Worm (Caenorhabditis elegans) whole organism, L4 larva: ENCODE results near the gene shl-1.
A peak's percentile ranks its signal among the peaks of the same experiment; 100 is the strongest.

ENCODE experiments used
- D1046.2 ChIP-seq: fragments of 200-800 bp; sonication (Bioruptor generic); IDR thresholded peaks from 2 replicates; pipeline ENCODE4 v1.3.6; 2022; ENCODE audit warnings: missing genetic modification characterization, missing compliant biosample characterization
- F10B5.3 ChIP-seq: sonication (generic microtip); optimal IDR thresholded peaks from 2 replicates; lab custom pipeline; 2016; ENCODE audit warnings: mild to moderate bottlenecking, missing genetic modification characterization, missing compliant biosample characterization
- Y5F2A.4 ChIP-seq: fragments of 200-800 bp; sonication (Bioruptor generic); optimal IDR thresholded peaks from 2 replicates; lab custom pipeline; 2018; ENCODE audit warnings: mild to moderate bottlenecking, missing genetic modification characterization, missing compliant biosample characterization
- ZK337.2 ChIP-seq: fragments of 200-800 bp; sonication (Bioruptor generic); IDR thresholded peaks from 2 replicates; pipeline ENCODE4 v1.3.6; 2022; ENCODE audit warnings: missing genetic modification reagents, missing genetic modification characterization, missing compliant biosample characterization
- ama-1 ChIP-seq: fragments of 150-350 bp; optimal IDR thresholded peaks from 2 replicates; lab custom pipeline; 2014; ENCODE audit warnings: inconsistent platforms, mixed read lengths
- arid-1 ChIP-seq: fragments of 200-800 bp; sonication (Bioruptor generic); conservative IDR thresholded peaks from 2 replicates; pipeline ENCODE4 v1.3.6; 2022; ENCODE audit warnings: missing genetic modification reagents, missing genetic modification characterization, missing compliant biosample characterization
- attf-4 ChIP-seq: sonication (generic microtip); optimal IDR thresholded peaks from 3 replicates; lab custom pipeline; 2017; ENCODE audit warnings: missing biosample characterization, missing genetic modification characterization
- ceh-20 ChIP-seq: fragments of 200-800 bp; sonication (Bioruptor generic); IDR thresholded peaks from 2 replicates; pipeline ENCODE4 v1.3.6; 2022; ENCODE audit warnings: missing genetic modification reagents, missing genetic modification characterization, missing compliant biosample characterization
- ceh-62 ChIP-seq: sonication (generic microtip); optimal IDR thresholded peaks from 2 replicates; lab custom pipeline; 2017; ENCODE audit warnings: missing biosample characterization, missing genetic modification characterization
- ces-1 ChIP-seq: fragments of 150-350 bp; sonication (generic microtip); optimal IDR thresholded peaks from 4 replicates; lab custom pipeline; 2014; ENCODE audit warnings: missing biosample characterization, missing genetic modification reagents, missing genetic modification characterization
- daf-12 ChIP-seq: fragments of 150-350 bp; optimal IDR thresholded peaks from 2 replicates; lab custom pipeline; 2014; ENCODE audit warnings: missing biosample characterization, missing genetic modification reagents, missing genetic modification characterization
- daf-16 ChIP-seq, 3 experiments: sonication (generic microtip); optimal IDR thresholded peaks; 2 replicates each; lab custom pipeline; 2016 to 2017; ENCODE audit warnings: missing genetic modification characterization in 3 of 3, missing genetic modification reagents in 3 of 3, mild to moderate bottlenecking in 2 of 3, missing compliant biosample characterization in 2 of 3, missing biosample characterization in 1 of 3, moderate library complexity in 1 of 3
- daf-19 ChIP-seq: fragments of 200-800 bp; sonication (Bioruptor generic); conservative IDR thresholded peaks from 2 replicates; pipeline ENCODE4 v1.3.6; 2022; ENCODE audit warnings: missing genetic modification characterization, missing compliant biosample characterization
- daf-8 ChIP-seq: fragments of 200-800 bp; sonication (Bioruptor generic); IDR thresholded peaks from 2 replicates; pipeline ENCODE4 v1.3.6; 2022; ENCODE audit warnings: missing genetic modification characterization, missing compliant biosample characterization
- dmd-9 ChIP-seq: fragments of 200-800 bp; sonication (Bioruptor generic); IDR thresholded peaks from 2 replicates; pipeline ENCODE4 v1.3.6; 2022; ENCODE audit warnings: missing genetic modification reagents, missing genetic modification characterization, missing compliant biosample characterization
- dpl-1 ChIP-seq: fragments of 150-350 bp; optimal IDR thresholded peaks from 2 replicates; lab custom pipeline; 2014; ENCODE audit warnings: missing biosample characterization, missing genetic modification reagents, missing genetic modification characterization
- dve-1 ChIP-seq: sonication (generic microtip); optimal IDR thresholded peaks from 2 replicates; lab custom pipeline; 2017; ENCODE audit warnings: antibody characterized with exemption, mild to moderate bottlenecking, missing genetic modification characterization, missing compliant biosample characterization; ENCODE audit not compliant: insufficient read depth
- fos-1 ChIP-seq: fragments of 150-350 bp; optimal IDR thresholded peaks from 2 replicates; lab custom pipeline; 2014; ENCODE audit warnings: missing biosample characterization, missing genetic modification characterization
- lim-7 ChIP-seq: fragments of 200-800 bp; sonication (Bioruptor generic); IDR thresholded peaks from 2 replicates; pipeline ENCODE4 v1.3.6; 2022; ENCODE audit warnings: missing genetic modification characterization, missing compliant biosample characterization
- lsy-2 ChIP-seq, 2 experiments: fragments of 150-350 bp in 1 of 2; sonication (generic microtip) in 1 of 2; optimal IDR thresholded peaks; 2 replicates each; lab custom pipeline; 2014 to 2017; ENCODE audit warnings: missing biosample characterization in 2 of 2, missing genetic modification characterization in 2 of 2
- mdt-29 ChIP-seq: fragments of 200-800 bp; sonication (Bioruptor generic); IDR thresholded peaks from 2 replicates; pipeline ENCODE4 v1.3.6; 2022; ENCODE audit warnings: missing genetic modification reagents, missing genetic modification characterization, missing compliant biosample characterization
- mep-1 ChIP-seq: fragments of 150-350 bp; sonication (generic microtip); optimal IDR thresholded peaks from 3 replicates; lab custom pipeline; 2014; ENCODE audit warnings: missing biosample characterization, missing genetic modification characterization
- mxl-2 ChIP-seq: fragments of 200-800 bp; sonication (Bioruptor generic); conservative IDR thresholded peaks from 2 replicates; pipeline ENCODE4 v1.3.6; 2022; ENCODE audit warnings: missing genetic modification reagents, missing genetic modification characterization, missing compliant biosample characterization
- nhr-28 ChIP-seq: fragments of 150-350 bp; optimal IDR thresholded peaks from 2 replicates; lab custom pipeline; 2014; ENCODE audit warnings: missing biosample characterization, missing genetic modification characterization
- nhr-77 ChIP-seq: fragments of 150-350 bp; optimal IDR thresholded peaks from 2 replicates; lab custom pipeline; 2014; ENCODE audit warnings: missing biosample characterization, missing genetic modification characterization
- php-3 ChIP-seq: fragments of 200-800 bp; sonication (Bioruptor generic); IDR thresholded peaks from 2 replicates; pipeline ENCODE4 v1.3.6; 2022; ENCODE audit warnings: missing genetic modification reagents, missing genetic modification characterization, missing compliant biosample characterization
- pqm-1 ChIP-seq: sonication (generic microtip); optimal IDR thresholded peaks from 2 replicates; lab custom pipeline; 2017; ENCODE audit warnings: missing biosample characterization, missing genetic modification characterization
- rbr-2 ChIP-seq: sonication (generic microtip); optimal IDR thresholded peaks from 2 replicates; lab custom pipeline; 2016; ENCODE audit warnings: missing genotype, missing genetic modification characterization, missing compliant biosample characterization
- sdz-12 ChIP-seq: fragments of 200-800 bp; sonication (Bioruptor generic); optimal IDR thresholded peaks from 2 replicates; lab custom pipeline; 2018; ENCODE audit warnings: mild to moderate bottlenecking, missing genetic modification characterization, missing compliant biosample characterization
- snpc-1.2 ChIP-seq: fragments of 200-800 bp; sonication (Bioruptor generic); IDR thresholded peaks from 2 replicates; pipeline ENCODE4 v1.3.6; 2022; ENCODE audit warnings: missing genetic modification reagents, missing genetic modification characterization, missing compliant biosample characterization
- unc-39 ChIP-seq: sonication (generic microtip); optimal IDR thresholded peaks from 2 replicates; lab custom pipeline; 2017; ENCODE audit warnings: missing biosample characterization, missing genetic modification characterization
- zag-1 ChIP-seq: fragments of 150-350 bp; optimal IDR thresholded peaks from 2 replicates; lab custom pipeline; 2014; ENCODE audit warnings: missing biosample characterization, missing genetic modification characterization
- zip-2 ChIP-seq: fragments of 150-350 bp; optimal IDR thresholded peaks from 2 replicates; lab custom pipeline; 2014; ENCODE audit warnings: missing biosample characterization, missing genetic modification characterization

shl-1 gene

ce11 chrIV:6366032-6366431 lies 17.8 kb downstream of the shl-1 start:
- TF ChIP-seq ces-1 (GFP tag; lab: Kevin White, UChicago) (peak; percentile 61), unc-39 (tag; lab: Kevin White, UChicago) (no peak), daf-8 (GFP tag; lab: Robert Waterston, UW) (no peak), ceh-62 (tag; lab: Kevin White, UChicago) (no peak)

ce11 chrIV:6365045-6365444 lies 18.8 kb downstream of the shl-1 start, which contains the start of gene Y73B6BL.270:
Gene Y73B6BL.270 (plus strand): TSS chrIV:6365345.
- TF ChIP-seq mxl-2 (no peak), daf-8 (GFP tag; lab: Robert Waterston, UW) (no peak), attf-4 (tag; lab: Kevin White, UChicago) (no peak), ama-1 (lab: Kevin White, UChicago) (no peak)

ce11 chrIV:6363604-6364003 lies 20.3 kb downstream of the shl-1 start:
- no peak for TF ChIP-seq daf-12
- TF ChIP-seq daf-19 (GFP tag; lab: Robert Waterston, UW) = no peak
- TF ChIP-seq zag-1 (tag; lab: Kevin White, UChicago) = no peak
- TF ChIP-seq lsy-2 (tag; optimal IDR thresholded peaks at IDR 0.05; lab: Kevin White, UChicago) = no peak
- TF ChIP-seq ZK337.2 = no peak
- TF ChIP-seq lim-7 (GFP tag; lab: Robert Waterston, UW) = no peak
- TF ChIP-seq php-3 (GFP tag; lab: Robert Waterston, UW) = no peak
- no peak for TF ChIP-seq dve-1 (tag; lab: Kevin White, UChicago)

ce11 chrIV:6361668-6362067 lies 22.2 kb downstream of the shl-1 start, which contains the start of gene Y73B6BL.47:
Gene Y73B6BL.47 (plus strand): TSS chrIV:6361968.
- TF ChIP-seq D1046.2 (no peak), zip-2 (tag; lab: Kevin White, UChicago) (no peak), sdz-12 (GFP tag; lab: Kevin White, UChicago) (no peak), arid-1 (GFP tag; lab: Robert Waterston, UW) (no peak), fos-1 (tag; lab: Kevin White, UChicago) (no peak), mdt-29 (GFP tag; lab: Robert Waterston, UW) (no peak), ceh-20 (GFP tag; lab: Robert Waterston, UW) (no peak), dpl-1 (no peak), rbr-2 (tag; lab: Kevin White, UChicago) (no peak), mep-1 (no peak), Y5F2A.4 (no peak), dmd-9 (GFP tag; lab: Robert Waterston, UW) (no peak), F10B5.3 (tag; lab: Kevin White, UChicago) (no peak), pqm-1 (tag; lab: Kevin White, UChicago) (no peak), ceh-62 (tag; lab: Kevin White, UChicago) (no peak), nhr-77 (no peak), daf-16 (GFP tag; optimal IDR thresholded peaks at IDR 0.05; lab: Kevin White, UChicago) (no peak), daf-16 (tag; optimal IDR thresholded peaks at IDR 0.05; lab: Kevin White, UChicago) (no peak), ces-1 (GFP tag; lab: Kevin White, UChicago) (no peak), nhr-28 (tag; lab: Kevin White, UChicago) (no peak), dve-1 (tag; lab: Kevin White, UChicago) (no peak)

ce11 chrIV:6347822-6348221 lies 36.0 kb downstream of the shl-1 start:
- TF ChIP-seq snpc-1.2 (GFP tag; lab: Robert Waterston, UW) = peak; percentile 75
- TF ChIP-seq, all 104 proteins: peak for 1; not testable (repeated sequence) for 103
